Worm (Caenorhabditis elegans): Measurements from ENCODE around the gene T02G5.14.
"Not testable (repeated sequence)": the region's sequence is repeated elsewhere in the genome, so short reads cannot be mapped to it uniquely, and the experiment has no call there.

T02G5.14 gene

ce11 chrII:7084021-7084420 lies at the start of gene T02G5.14, which contains the start of gene T02G5.15:
Gene T02G5.14, plus strand, starts transcription at chrII:7084321.
Gene T02G5.15, plus strand, starts transcription at chrII:7084321.
- TF ChIP-seq K02D7.2, hlh-8, sox-4 (tag; optimal IDR thresholded peaks at IDR 0.05): not testable (repeated sequence)

DNA sequence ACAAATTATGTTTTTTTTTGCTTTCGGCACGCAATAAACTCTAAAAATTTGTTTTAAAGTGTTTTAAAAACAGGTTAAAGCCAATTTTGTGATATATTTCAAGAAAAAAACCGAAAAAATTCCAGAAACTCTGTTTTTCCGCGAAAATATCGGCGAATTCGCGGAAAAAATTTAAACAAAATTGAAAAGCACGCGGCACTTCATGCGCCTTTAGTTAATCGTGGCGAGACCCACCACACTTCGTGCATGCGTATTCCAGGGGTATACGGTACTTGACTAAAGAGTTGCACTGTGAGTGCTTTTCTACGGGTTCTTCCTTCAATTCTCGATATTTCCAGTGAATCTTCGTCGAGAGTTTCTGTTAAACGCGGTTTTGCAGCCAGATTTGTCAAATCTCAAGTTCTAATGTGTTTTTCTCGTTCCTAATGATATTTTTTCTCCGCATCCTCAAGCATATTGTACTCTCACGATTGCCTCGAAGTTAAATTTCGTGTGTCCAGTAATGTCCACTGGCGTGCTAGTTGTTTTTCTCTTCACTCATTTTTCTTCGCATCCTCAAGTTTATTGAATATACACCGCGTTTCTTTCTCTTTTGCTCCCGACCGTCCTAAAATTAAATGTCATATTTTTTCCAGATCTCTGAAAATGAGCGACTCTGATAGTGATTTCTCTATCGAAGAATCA lies 46.3 kb upstream of the T02G5.14 start, which contains the start of gene cin-4:
cin-4 (plus strand) TSS at position 634 of the 684 bp plus-strand sequence.
- TF ChIP-seq ahr-1 (tag; optimal IDR thresholded peaks at IDR 0.05) (no peak), K09A11.1 (tag; optimal IDR thresholded peaks at IDR 0.05; ENCODE audit: insufficient read depth) (no peak), unc-3 (GFP tag; conservative IDR thresholded peaks at IDR 0.05) (no peak), unc-3 (tag; optimal IDR thresholded peaks at IDR 0.05) (no peak), nfya-1 (tag; optimal IDR thresholded peaks at IDR 0.05) (no peak), hlh-6 (tag; optimal IDR thresholded peaks at IDR 0.05) (no peak), C38D4.7 (GFP tag; optimal IDR thresholded peaks at IDR 0.05) (no peak), ceh-19 (GFP tag; optimal IDR thresholded peaks at IDR 0.05) (no peak), che-1 (tag; optimal IDR thresholded peaks at IDR 0.05) (no peak), fkh-10 (GFP tag; optimal IDR thresholded peaks at IDR 0.05) (no peak), syd-9 (tag; optimal IDR thresholded peaks at IDR 0.05) (no peak), hlh-8 (tag; optimal IDR thresholded peaks at IDR 0.05) (no peak), npax-4 (tag; optimal IDR thresholded peaks at IDR 0.05) (no peak), ceh-30 (tag; optimal IDR thresholded peaks at IDR 0.05) (no peak), pqm-1 (tag; optimal IDR thresholded peaks at IDR 0.05) (no peak)

ce11 chrII:7049470-7049869 lies 34.7 kb upstream of the T02G5.14 start:
- TF ChIP-seq elt-2 (tag; optimal IDR thresholded peaks at IDR 0.05) (no peak), tbx-2 (tag; optimal IDR thresholded peaks at IDR 0.05) (no peak), pat-9 (tag; optimal IDR thresholded peaks at IDR 0.05) (no peak), pros-1 (tag; optimal IDR thresholded peaks at IDR 0.05) (no peak), hlh-30 (tag; optimal IDR thresholded peaks at IDR 0.05; ENCODE audit: insufficient read depth) (no peak), fkh-10 (GFP tag; optimal IDR thresholded peaks at IDR 0.05) (no peak), T23F11.4 (GFP tag; optimal IDR thresholded peaks at IDR 0.05) (no peak), ceh-6 (GFP tag; optimal IDR thresholded peaks at IDR 0.05) (no peak), hlh-15 (tag; optimal IDR thresholded peaks at IDR 0.05) (no peak), ama-1 (optimal IDR thresholded peaks at IDR 0.05) (no peak), elt-4 (tag; optimal IDR thresholded peaks at IDR 0.05) (no peak), nfya-1 (tag; optimal IDR thresholded peaks at IDR 0.05) (no peak), C38D4.7 (GFP tag; optimal IDR thresholded peaks at IDR 0.05) (no peak), zip-5 (tag; optimal IDR thresholded peaks at IDR 0.05) (no peak)

DNA sequence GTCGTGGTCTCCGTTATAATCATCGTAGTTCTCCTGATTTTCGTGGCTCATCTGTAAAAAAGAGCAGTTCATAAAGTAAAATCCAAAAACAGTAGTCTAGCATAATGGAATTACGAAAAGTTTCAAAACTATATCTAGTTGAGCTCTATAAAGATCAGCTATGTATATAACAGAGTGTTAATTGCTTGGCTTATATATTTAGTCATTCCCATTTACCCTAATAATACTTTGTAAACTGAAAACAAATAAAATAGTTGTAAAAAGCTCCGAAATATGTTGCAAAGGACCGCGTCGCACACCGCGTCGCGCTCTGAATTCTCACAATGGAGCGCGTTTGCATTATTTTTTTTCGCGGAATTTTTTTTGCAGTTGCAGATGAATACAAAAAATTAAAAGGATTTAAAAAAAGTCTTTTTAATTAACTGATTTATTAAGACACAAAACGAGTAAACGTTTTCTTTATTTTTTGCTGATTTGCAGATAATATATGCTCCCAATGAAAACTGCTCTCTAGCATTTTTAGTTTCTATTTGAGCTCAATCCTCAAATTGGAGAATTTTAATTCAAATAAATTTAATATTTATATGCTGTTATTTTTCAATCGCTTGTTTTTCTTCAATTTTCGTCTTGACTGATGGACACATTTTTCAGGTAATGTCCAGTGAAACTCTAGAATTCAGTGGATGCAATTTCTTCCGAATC lies 33.9 kb upstream of the T02G5.14 start, which contains the start of the genes tcer-1 and ZK1127.5:
tcer-1 (minus strand) TSS at position 51 of the 702 bp plus-strand sequence.
ZK1127.5 (plus strand) TSS at position 652 of the 702 bp plus-strand sequence.
- peak; percentile 15 for TF ChIP-seq unc-42 (tag; optimal IDR thresholded peaks at IDR 0.05)
- no peak for TF ChIP-seq odd-2 (tag; optimal IDR thresholded peaks at IDR 0.05)
- no peak for TF ChIP-seq pros-1 (tag; optimal IDR thresholded peaks at IDR 0.05)
- TF ChIP-seq nfya-1 (tag; optimal IDR thresholded peaks at IDR 0.05): peak; percentile 46
- TF ChIP-seq fkh-6 (tag; optimal IDR thresholded peaks at IDR 0.05): no peak
- no peak for TF ChIP-seq unc-3 (GFP tag; conservative IDR thresholded peaks at IDR 0.05)
- no peak for TF ChIP-seq unc-3 (tag; optimal IDR thresholded peaks at IDR 0.05)
- TF ChIP-seq C08G9.2 (tag; optimal IDR thresholded peaks at IDR 0.05): no peak
- TF ChIP-seq ceh-31 (tag; optimal IDR thresholded peaks at IDR 0.05): peak; percentile 40
- TF ChIP-seq sdc-2 (tag; optimal IDR thresholded peaks at IDR 0.05): no peak
- no peak for TF ChIP-seq ceh-2 (tag; optimal IDR thresholded peaks at IDR 0.05)
- no peak for TF ChIP-seq gmeb-2 (tag; optimal IDR thresholded peaks at IDR 0.05)
- TF ChIP-seq ceh-45 (GFP tag; IDR thresholded peaks at IDR 0.05): no peak
- TF ChIP-seq pha-2 (tag; optimal IDR thresholded peaks at IDR 0.05): no peak
- no peak for TF ChIP-seq ceh-9 (tag; optimal IDR thresholded peaks at IDR 0.05)
- TF ChIP-seq ceh-30 (tag; optimal IDR thresholded peaks at IDR 0.05): peak; percentile 18
- TF ChIP-seq ceh-18 (tag; optimal IDR thresholded peaks at IDR 0.05): no peak
- TF ChIP-seq syd-9 (tag; optimal IDR thresholded peaks at IDR 0.05): no peak
- no peak for TF ChIP-seq rnt-1 (tag; optimal IDR thresholded peaks at IDR 0.05)
- TF ChIP-seq pha-4 (tag; optimal IDR thresholded peaks at IDR 0.05): no peak
- no peak for TF ChIP-seq C38D4.7 (GFP tag; optimal IDR thresholded peaks at IDR 0.05)
- no peak for TF ChIP-seq ama-1 (optimal IDR thresholded peaks at IDR 0.05)
- peak; percentile 22 for TF ChIP-seq tbx-2 (tag; optimal IDR thresholded peaks at IDR 0.05)
- no peak for TF ChIP-seq tbx-7 (tag; optimal IDR thresholded peaks at IDR 0.05)
- no peak for TF ChIP-seq pat-9 (tag; optimal IDR thresholded peaks at IDR 0.05)
- TF ChIP-seq hlh-13 (GFP tag; optimal IDR thresholded peaks at IDR 0.05): no peak

Measured in whole organism, late embryonic.